Fruit fly (Drosophila melanogaster): Measurements from ENCODE around the gene CG3119.
A peak's percentile ranks its signal among the peaks of the same experiment; 100 is the strongest.

The CG3119 gene

dm6 chr2L:2872968-2873728 is 35.5 kb upstream of the CG3119 start:
- TF ChIP-seq CG17801 (GFP tag; optimal IDR thresholded peaks at IDR 0.05; ENCODE audit: partially characterized antibody) = no peak

DNA sequence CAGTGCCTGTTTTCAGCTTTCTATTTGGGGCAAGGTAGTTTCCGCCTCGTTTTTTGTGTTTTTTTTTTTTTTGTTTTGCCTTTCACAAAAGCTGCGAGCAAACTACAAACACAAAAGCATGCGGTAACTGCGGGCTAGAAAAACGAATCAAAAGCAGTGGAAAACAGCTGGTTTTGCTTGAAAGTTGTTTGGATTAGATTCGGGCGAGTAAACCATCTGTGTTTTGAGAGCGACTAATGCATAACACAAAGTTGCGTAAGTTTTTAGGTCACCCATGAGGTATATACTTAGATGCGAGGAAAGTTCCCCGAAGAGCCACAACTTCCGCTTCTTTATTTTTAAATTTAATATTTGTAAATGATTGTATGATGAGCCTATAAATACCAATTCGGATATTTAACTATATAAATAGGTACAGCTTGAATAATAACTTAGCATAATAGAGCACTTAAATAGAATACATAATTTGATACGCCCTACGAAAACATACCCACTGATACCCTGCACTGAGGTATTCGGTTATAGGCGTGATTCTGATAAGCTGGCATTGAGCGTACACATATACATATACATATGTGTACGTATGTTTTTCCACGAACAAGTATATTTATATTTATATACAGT is 34.8 kb upstream of the CG3119 start:
- TF ChIP-seq CG17801 (GFP tag; optimal IDR thresholded peaks at IDR 0.05; ENCODE audit: partially characterized antibody) = no peak

DNA sequence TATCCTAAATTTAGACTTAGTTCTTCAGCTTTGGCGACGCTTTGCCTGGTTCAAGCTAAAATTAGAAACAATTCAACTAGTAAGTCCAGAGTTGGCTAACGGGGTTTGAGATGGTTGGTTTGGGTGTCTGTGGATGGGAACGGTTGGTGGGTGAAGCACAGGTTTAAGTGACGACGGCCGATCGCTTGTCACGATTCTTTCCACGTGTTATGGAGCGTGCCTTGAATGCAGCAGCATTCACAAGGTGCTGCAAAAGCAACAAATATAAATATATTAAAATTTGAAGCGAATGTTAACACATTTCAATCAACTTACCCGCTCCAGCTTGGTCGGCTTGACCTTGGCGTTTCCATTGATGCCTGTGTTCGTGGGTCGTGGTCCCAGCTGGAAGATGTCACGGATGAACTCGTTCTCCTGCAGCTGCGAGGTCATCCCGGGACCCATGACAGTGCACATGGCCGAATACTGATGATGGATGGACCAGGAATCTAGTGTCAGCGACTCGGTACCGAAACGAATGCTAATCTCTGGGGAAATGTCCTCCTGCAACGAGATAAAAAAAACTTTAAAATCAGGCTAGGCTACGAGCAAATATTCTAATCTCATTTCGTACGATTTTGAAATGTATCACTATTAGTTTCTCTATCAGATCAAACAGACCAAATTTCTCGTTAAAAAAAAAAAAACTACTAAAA is 31.5 kb upstream of the CG3119 start, which contains the start of gene CG8813:
TSS of gene CG8813 (plus strand) at position 645 of the 695 bp plus-strand sequence.
- no peak for TF ChIP-seq CG17801 (GFP tag; optimal IDR thresholded peaks at IDR 0.05; ENCODE audit: partially characterized antibody)

- TF ChIP-seq CG17801 (GFP tag; optimal IDR thresholded peaks at IDR 0.05; ENCODE audit: partially characterized antibody) = no peak
These were observed 28.1 kb upstream of the CG3119 start for dm6 chr2L:2865560-2866309.

DNA sequence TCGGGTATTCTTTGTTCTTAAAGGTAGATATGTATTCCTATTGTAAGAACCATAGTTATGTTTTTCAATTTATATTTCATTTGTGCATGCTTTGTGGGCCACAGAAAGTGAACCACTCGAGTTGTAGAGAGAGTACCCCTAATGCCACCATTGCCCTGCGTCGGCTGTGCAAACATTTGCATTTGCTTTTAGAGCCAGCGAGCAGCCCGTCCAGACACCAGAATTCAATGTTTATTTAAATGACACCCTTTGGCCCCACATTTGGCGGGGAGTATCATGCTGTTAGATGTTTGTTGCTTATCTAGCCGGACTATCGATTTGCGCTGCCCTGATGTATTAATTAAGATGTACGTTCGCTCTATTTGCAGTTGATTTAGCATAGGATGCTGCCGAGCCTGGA is 27.0 kb upstream of the CG3119 start:
- TF ChIP-seq CG17801 (GFP tag; optimal IDR thresholded peaks at IDR 0.05; ENCODE audit: partially characterized antibody) = no peak

- no peak for TF ChIP-seq CG17801 (GFP tag; optimal IDR thresholded peaks at IDR 0.05; ENCODE audit: partially characterized antibody)
These were observed 25.0 kb upstream of the CG3119 start for dm6 chr2L:2862621-2862962.

- peak; percentile 29 for TF ChIP-seq CG17801 (GFP tag; optimal IDR thresholded peaks at IDR 0.05; ENCODE audit: partially characterized antibody)
These were observed 24.4 kb upstream of the CG3119 start for dm6 chr2L:2861885-2862620.

dm6 chr2L:2861140-2861884 is 23.7 kb upstream of the CG3119 start:
- TF ChIP-seq CG17801 (GFP tag; optimal IDR thresholded peaks at IDR 0.05; ENCODE audit: partially characterized antibody) = no peak

DNA sequence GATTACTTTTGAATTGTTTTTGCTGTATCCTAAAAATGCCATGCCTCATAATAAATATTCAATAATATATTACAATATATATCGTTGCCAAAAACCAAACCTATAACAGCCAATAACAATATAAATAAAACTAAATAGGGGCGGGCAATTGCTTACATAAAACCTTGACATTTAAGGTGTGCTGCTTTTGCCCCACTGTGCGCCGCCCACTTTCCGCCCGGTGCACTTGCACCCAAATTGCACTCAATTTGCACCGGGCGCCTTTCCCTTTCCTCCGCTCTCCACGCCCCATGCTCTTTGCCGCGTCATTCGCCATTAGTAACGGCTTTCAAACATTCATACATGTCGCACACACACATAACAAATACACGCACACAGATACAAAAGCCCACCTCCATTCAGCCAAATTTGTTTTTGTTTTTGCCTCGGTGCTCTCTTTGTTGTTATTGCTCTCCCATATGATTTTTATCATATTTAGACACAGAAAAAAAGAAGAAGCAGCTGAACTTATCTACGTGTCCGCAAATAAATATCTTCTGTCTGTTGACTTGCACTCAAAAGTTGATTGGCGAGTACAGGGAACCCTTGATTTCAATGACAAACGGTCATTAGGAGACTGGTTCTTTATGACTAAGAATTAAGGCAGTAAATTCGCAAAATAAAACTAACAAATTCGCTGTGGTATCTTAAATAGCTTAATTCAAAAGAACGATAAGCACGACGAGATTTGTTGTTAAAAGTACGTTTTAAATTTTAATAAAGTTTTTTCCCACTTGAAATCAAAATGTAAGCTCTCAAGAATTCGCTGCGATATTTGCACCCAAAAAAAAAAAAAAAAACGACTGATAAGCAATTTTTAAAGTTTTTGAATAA is 20.5 kb upstream of the CG3119 start:
- TF ChIP-seq CG17801 (GFP tag; optimal IDR thresholded peaks at IDR 0.05; ENCODE audit: partially characterized antibody) = peak; percentile 67

- peak; percentile 56 for TF ChIP-seq CG17801 (GFP tag; optimal IDR thresholded peaks at IDR 0.05; ENCODE audit: partially characterized antibody)
These were observed 19.4 kb upstream of the CG3119 start, which contains the start of gene CG2991 for dm6 chr2L:2856960-2857584. Gene CG2991, plus strand, starts transcription at chr2L:2857164.

- peak; percentile 74 for TF ChIP-seq CG17801 (GFP tag; optimal IDR thresholded peaks at IDR 0.05; ENCODE audit: partially characterized antibody)
These were observed 18.4 kb upstream of the CG3119 start, which contains the start of the genes CG3104 and RpS21 for dm6 chr2L:2855773-2856615. Gene CG3104, minus strand, starts transcription at chr2L:2855778. Gene RpS21, plus strand, starts transcription at chr2L:2856070.
